Worm (Caenorhabditis elegans) whole organism, L4 larva: Measurements from ENCODE around the gene fbxc-54.

Source experiments
- ama-1 ChIP-seq: fragments of 150-350 bp; optimal IDR thresholded peaks from 2 replicates; lab custom pipeline; 2014; ENCODE audit warnings: inconsistent platforms, mixed read lengths
- sdz-12 ChIP-seq: fragments of 200-800 bp; sonication (Bioruptor generic); optimal IDR thresholded peaks from 2 replicates; lab custom pipeline; 2018; ENCODE audit warnings: mild to moderate bottlenecking, missing genetic modification characterization, missing compliant biosample characterization
- spr-1 ChIP-seq: sonication (generic microtip); optimal IDR thresholded peaks from 2 replicates; lab custom pipeline; 2016; ENCODE audit warnings: mild to moderate bottlenecking, missing genetic modification characterization, missing compliant biosample characterization
- zfp-3 ChIP-seq: fragments of 200-800 bp; sonication (Bioruptor generic); conservative IDR thresholded peaks from 2 replicates; pipeline ENCODE4 v1.3.6; 2022; ENCODE audit warnings: missing genetic modification reagents, missing genetic modification characterization, missing compliant biosample characterization
- ztf-11 ChIP-seq: fragments of 150-350 bp; optimal IDR thresholded peaks from 2 replicates; lab custom pipeline; 2014; ENCODE audit warnings: missing biosample characterization, missing genetic modification characterization

DNA sequence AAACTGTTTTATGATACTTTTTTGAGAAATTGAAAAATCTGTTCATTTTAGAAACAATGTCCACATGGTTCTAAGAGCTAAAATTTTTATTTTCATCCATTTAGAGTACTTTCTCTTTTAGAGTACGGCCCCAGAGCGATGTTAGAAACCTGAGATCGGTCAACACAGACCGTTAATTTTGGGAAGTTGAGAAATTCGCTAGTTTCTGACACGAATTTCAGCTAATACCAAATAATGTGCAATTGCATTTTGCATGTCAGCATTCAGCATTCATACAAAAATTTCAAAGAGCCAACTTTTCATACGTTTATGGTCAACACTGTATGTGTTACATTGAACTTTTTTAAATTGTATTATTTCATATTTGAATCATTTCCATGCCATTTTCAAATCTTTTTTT, 26.7 kb upstream of the fbxc-54 start:
- TF ChIP-seq ama-1 (lab: Kevin White, UChicago) (no peak), sdz-12 (GFP tag; lab: Kevin White, UChicago) (no peak), spr-1 (tag; lab: Kevin White, UChicago) (no peak), ztf-11 (no peak), zfp-3 (GFP tag; lab: Robert Waterston, UW) (no peak)
